Fruit fly (Drosophila melanogaster) whole organism, adult: Measurements from ENCODE around the gene REPTOR-BP.

Experiments used
- Mnt ChIP-seq: fragments of 200-800 bp; sonication (Bioruptor generic); optimal IDR thresholded peaks from 2 replicates; lab custom pipeline; 2016; ENCODE audit warnings: missing biosample characterization, mild to moderate bottlenecking, missing genetic modification characterization
- cic ChIP-seq: fragments of 200-800 bp; sonication (Bioruptor generic); optimal IDR thresholded peaks from 2 replicates; lab custom pipeline; 2017; ENCODE audit warnings: missing biosample characterization, mild to moderate bottlenecking, missing genetic modification characterization, moderate library complexity

dm6 chr2L:10231092-10231494 lies 32.8 kb upstream of the REPTOR-BP start:
- no peak for TF ChIP-seq cic
- TF ChIP-seq Mnt, result no peak
